Worm (Caenorhabditis elegans) whole organism, midembryonic: ENCODE results near the gene srd-26.
"Not testable (repeated sequence)": the region's sequence is repeated elsewhere in the genome, so short reads cannot be mapped to it uniquely, and the experiment has no call there.

Source experiments
- T22C8.4 ChIP-seq: fragments of 200-800 bp; sonication (Bioruptor generic); IDR thresholded peaks from 2 replicates; pipeline ENCODE4 v1.3.6; 2022; ENCODE audit warnings: missing genetic modification characterization, missing compliant biosample characterization
- cog-1 ChIP-seq: sonication (generic microtip); optimal IDR thresholded peaks from 2 replicates; lab custom pipeline; 2016; ENCODE audit warnings: missing genetic modification characterization, missing compliant biosample characterization
- flt-1 ChIP-seq: fragments of 200-800 bp; sonication (Bioruptor generic); IDR thresholded peaks from 2 replicates; pipeline ENCODE4 v1.3.6; 2022; ENCODE audit warnings: missing genetic modification characterization, missing compliant biosample characterization
- klf-2 ChIP-seq: fragments of 200-800 bp; sonication (Bioruptor generic); conservative IDR thresholded peaks from 2 replicates; pipeline ENCODE4 v1.3.6; 2022; ENCODE audit warnings: missing genetic modification reagents, missing genetic modification characterization, missing compliant biosample characterization
- med-1 ChIP-seq: sonication (generic microtip); optimal IDR thresholded peaks from 2 replicates; lab custom pipeline; 2017; ENCODE audit warnings: missing genetic modification characterization, mild to moderate bottlenecking, missing compliant biosample characterization, antibody characterized with exemption, missing genetic modification reagents; ENCODE audit not compliant: insufficient read depth
- ref-1 ChIP-seq: fragments of 200-800 bp; sonication (Bioruptor generic); conservative IDR thresholded peaks from 2 replicates; pipeline ENCODE4 v1.3.6; 2022; ENCODE audit warnings: missing genetic modification reagents, missing genetic modification characterization, missing compliant biosample characterization
- tab-1 ChIP-seq: fragments of 200-800 bp; sonication (Bioruptor generic); IDR thresholded peaks from 2 replicates; pipeline ENCODE4 v1.3.6; 2022; ENCODE audit warnings: missing genetic modification characterization, missing compliant biosample characterization
- ztf-23 ChIP-seq: fragments of 200-800 bp; sonication (Bioruptor generic); IDR thresholded peaks from 2 replicates; pipeline ENCODE4 v1.3.6; 2022; ENCODE audit warnings: missing genetic modification reagents, missing genetic modification characterization, missing compliant biosample characterization
- ztf-29 ChIP-seq: fragments of 200-800 bp; sonication (Bioruptor generic); IDR thresholded peaks from 2 replicates; pipeline ENCODE4 v1.3.6; 2022; ENCODE audit warnings: missing genetic modification reagents, missing genetic modification characterization, missing compliant biosample characterization

srd-26 gene

ce11 chrV:14140733-14141132 lies 22.1 kb downstream of the srd-26 start:
- TF ChIP-seq ztf-29 (GFP tag; lab: Robert Waterston, UW) (no peak), tab-1 (GFP tag; lab: Robert Waterston, UW) (no peak)

DNA sequence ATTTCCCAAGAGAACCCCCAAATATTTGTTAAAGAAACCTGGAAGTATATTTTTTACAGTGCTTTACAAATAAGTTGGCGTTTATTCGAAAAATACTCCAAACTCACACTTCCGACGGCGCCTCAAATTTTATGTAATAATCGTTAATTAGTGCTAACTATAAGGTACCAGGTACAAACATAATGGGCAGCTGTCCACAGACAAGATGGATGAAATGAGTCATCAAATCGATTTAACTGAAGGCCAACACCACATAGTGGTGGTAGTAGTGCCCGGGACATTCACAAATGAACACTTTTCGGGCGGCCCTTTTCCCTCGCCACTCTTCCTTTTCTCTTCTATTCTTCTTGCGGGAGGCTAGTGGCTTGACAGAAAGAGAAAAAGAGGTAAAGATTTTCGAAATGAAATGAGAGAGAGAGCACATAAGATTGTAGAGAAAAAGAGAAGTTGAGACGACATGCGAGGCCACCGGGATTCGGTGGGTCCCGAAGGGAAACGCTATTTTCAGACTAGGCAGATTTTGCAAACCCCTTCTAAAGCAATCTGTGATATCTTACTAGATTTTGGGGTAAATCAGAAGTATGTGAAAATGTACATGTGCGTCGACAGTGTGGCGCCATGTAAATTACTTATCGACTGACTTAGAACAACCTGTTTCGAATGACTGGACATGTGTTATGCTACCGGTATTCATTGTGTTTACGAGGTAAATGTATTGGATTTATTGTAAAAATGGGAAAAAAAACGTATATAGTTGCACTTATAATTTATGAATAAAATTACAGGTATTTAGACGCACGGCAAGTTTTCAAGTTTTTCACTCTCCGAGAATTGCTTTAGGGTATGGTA lies 23.3 kb downstream of the srd-26 start:
- TF ChIP-seq T22C8.4 (GFP tag; lab: Robert Waterston, UW) (no peak), klf-2 (GFP tag; lab: Robert Waterston, UW) (no peak), ref-1 (no peak), cog-1 (tag; lab: Kevin White, UChicago) (peak; percentile 4), med-1 (GFP tag; lab: Kevin White, UChicago) (no peak), ztf-29 (GFP tag; lab: Robert Waterston, UW) (no peak), tab-1 (GFP tag; lab: Robert Waterston, UW) (no peak), flt-1 (GFP tag; lab: Robert Waterston, UW) (no peak), ztf-23 (GFP tag; lab: Robert Waterston, UW) (no peak)

- TF ChIP-seq ztf-29 (GFP tag; lab: Robert Waterston, UW); ref-1; med-1 (GFP tag; lab: Kevin White, UChicago): not testable (repeated sequence)
Measured at ce11 chrV:14137766-14138165, 25.0 kb downstream of the srd-26 start, which contains the start of gene AH10.4. TSS of gene AH10.4 (minus strand) at chrV:14137866.

ce11 chrV:14136152-14136551 lies 26.7 kb downstream of the srd-26 start:
- TF ChIP-seq ref-1 (no peak), tab-1 (GFP tag; lab: Robert Waterston, UW) (no peak), T22C8.4 (GFP tag; lab: Robert Waterston, UW) (no peak), flt-1 (GFP tag; lab: Robert Waterston, UW) (0 out of 2 replicates have a peak, but pooled peaks have one; percentile 6), med-1 (GFP tag; lab: Kevin White, UChicago) (no peak), cog-1 (tag; lab: Kevin White, UChicago) (peak; percentile 40)

DNA sequence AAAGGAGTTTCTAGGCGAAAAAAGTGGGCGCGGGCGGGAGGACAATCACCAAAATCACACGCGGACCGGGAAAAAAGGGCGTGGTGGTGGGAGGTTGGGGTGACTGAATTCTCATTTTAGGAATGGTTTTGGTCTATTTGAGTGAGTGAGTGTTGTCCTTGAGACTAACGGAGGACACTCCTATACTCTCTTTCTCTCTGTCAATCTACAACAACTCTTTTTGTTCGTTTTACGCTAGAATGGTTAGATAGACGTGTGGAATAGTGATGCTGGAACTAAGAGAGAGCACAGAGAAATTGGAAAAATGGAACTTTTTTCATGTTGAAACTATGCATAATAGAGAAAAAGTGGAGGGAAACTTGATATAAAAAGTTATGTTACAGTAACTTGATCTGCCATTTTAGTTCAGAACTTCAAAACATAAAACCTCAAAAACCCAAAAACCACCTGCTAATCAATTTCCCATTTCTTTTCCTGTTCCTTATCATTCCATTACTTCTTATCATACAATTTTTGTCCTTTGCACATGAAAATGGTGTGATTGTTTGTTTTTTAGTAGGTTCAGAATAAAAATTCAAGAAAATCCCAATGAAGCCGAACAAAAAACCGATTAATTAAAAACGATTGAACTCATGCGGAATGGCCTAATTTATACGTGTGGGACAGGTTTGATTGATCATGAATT lies 27.9 kb downstream of the srd-26 start:
- TF ChIP-seq klf-2 (GFP tag; lab: Robert Waterston, UW): no peak
- TF ChIP-seq ztf-29 (GFP tag; lab: Robert Waterston, UW): no peak
- TF ChIP-seq tab-1 (GFP tag; lab: Robert Waterston, UW): no peak
- no peak for TF ChIP-seq ref-1
- TF ChIP-seq cog-1 (tag; lab: Kevin White, UChicago): no peak
- no peak for TF ChIP-seq flt-1 (GFP tag; lab: Robert Waterston, UW)
- TF ChIP-seq T22C8.4 (GFP tag; lab: Robert Waterston, UW): no peak
- TF ChIP-seq ztf-23 (GFP tag; lab: Robert Waterston, UW): no peak
- no peak for TF ChIP-seq med-1 (GFP tag; lab: Kevin White, UChicago)

- TF ChIP-seq tab-1 (GFP tag; lab: Robert Waterston, UW): no peak
- no peak for TF ChIP-seq T22C8.4 (GFP tag; lab: Robert Waterston, UW)
- no peak for TF ChIP-seq ref-1
- TF ChIP-seq flt-1 (GFP tag; lab: Robert Waterston, UW): no peak
- TF ChIP-seq ztf-29 (GFP tag; lab: Robert Waterston, UW): no peak
- TF ChIP-seq med-1 (GFP tag; lab: Kevin White, UChicago): no peak
- TF ChIP-seq ztf-23 (GFP tag; lab: Robert Waterston, UW): no peak
- no peak for TF ChIP-seq klf-2 (GFP tag; lab: Robert Waterston, UW)
- no peak for TF ChIP-seq cog-1 (tag; lab: Kevin White, UChicago)
Measured at ce11 chrV:14133002-14133763, 29.6 kb downstream of the srd-26 start.

DNA sequence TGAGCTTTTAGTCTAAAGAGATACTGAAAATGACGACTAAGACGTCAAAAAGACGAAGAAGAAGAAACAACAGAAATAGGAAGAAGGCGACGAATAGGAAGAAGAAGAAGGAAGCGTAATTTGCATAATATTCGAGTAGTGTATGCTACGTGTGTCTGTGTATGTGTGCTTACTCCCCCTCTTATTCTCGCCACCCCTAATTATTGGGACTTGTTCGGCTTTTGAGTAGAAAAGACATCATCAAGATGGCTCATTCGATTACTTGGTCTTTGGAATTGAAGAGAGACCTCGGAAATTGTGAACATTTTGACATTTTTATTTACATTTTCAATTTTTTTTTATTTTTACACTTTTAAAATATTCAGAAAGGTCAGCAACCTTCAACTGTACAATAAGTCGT lies 32.6 kb downstream of the srd-26 start:
- TF ChIP-seq cog-1 (tag; lab: Kevin White, UChicago): no peak
- TF ChIP-seq ztf-23 (GFP tag; lab: Robert Waterston, UW): no peak
- no peak for TF ChIP-seq ref-1
- TF ChIP-seq med-1 (GFP tag; lab: Kevin White, UChicago): no peak
- no peak for TF ChIP-seq ztf-29 (GFP tag; lab: Robert Waterston, UW)
- TF ChIP-seq tab-1 (GFP tag; lab: Robert Waterston, UW): no peak
- TF ChIP-seq flt-1 (GFP tag; lab: Robert Waterston, UW): no peak
- TF ChIP-seq klf-2 (GFP tag; lab: Robert Waterston, UW): no peak
- TF ChIP-seq T22C8.4 (GFP tag; lab: Robert Waterston, UW): no peak

DNA sequence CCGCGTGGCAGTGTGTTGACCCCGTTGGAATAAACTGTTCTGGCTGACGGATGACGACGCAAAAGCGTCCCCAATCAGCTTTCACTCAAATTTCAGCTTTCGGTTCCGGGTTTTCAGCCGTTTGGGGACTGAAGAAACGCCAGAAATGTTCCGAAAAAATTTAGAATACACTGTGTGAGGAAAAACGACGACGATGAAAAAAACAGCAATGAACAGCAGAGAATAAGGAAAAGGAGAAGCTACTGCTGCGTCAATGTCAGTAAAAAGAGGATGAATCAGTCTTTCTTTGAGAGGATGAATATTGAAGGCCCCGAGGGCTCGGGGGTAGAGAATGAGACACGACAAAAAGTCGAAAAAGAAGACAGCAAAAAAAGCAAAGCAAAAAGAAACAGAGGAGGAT lies 34.0 kb downstream of the srd-26 start:
- no peak for TF ChIP-seq klf-2 (GFP tag; lab: Robert Waterston, UW)
- TF ChIP-seq flt-1 (GFP tag; lab: Robert Waterston, UW): no peak
- TF ChIP-seq tab-1 (GFP tag; lab: Robert Waterston, UW): no peak
- no peak for TF ChIP-seq ztf-29 (GFP tag; lab: Robert Waterston, UW)
- TF ChIP-seq T22C8.4 (GFP tag; lab: Robert Waterston, UW): no peak
- no peak for TF ChIP-seq ztf-23 (GFP tag; lab: Robert Waterston, UW)
- TF ChIP-seq ref-1: no peak
- no peak for TF ChIP-seq cog-1 (tag; lab: Kevin White, UChicago)
- no peak for TF ChIP-seq med-1 (GFP tag; lab: Kevin White, UChicago)
